Fruit fly (Drosophila melanogaster): ENCODE data around the gene Doc3.

dm6 chr3L:9042200-9042988, 37.4 kb downstream of the Doc3 start:
- TF ChIP-seq CG8478 (optimal IDR thresholded peaks at IDR 0.05) (no peak), CTCF (optimal IDR thresholded peaks at IDR 0.05) (no peak)
